Worm (Caenorhabditis elegans): ENCODE data around the gene F15H10.12.

The F15H10.12 gene

ce11 chrV:10361830-10362397 lies 48.0 kb downstream of the F15H10.12 start, which contains the start of gene cash-1 (continued):
- TF ChIP-seq hlh-30 (tag; optimal IDR thresholded peaks at IDR 0.05; ENCODE audit: insufficient read depth) = peak; percentile 93
- no peak for TF ChIP-seq aly-2 (tag; optimal IDR thresholded peaks at IDR 0.05)
- no peak for TF ChIP-seq attf-4 (tag; optimal IDR thresholded peaks at IDR 0.05)
- no peak for TF ChIP-seq set-16 (GFP tag; IDR thresholded peaks at IDR 0.05)
- no peak for TF ChIP-seq F44E2.7 (GFP tag; IDR thresholded peaks at IDR 0.05)
- TF ChIP-seq daf-12 (tag; optimal IDR thresholded peaks at IDR 0.05) = no peak
- TF ChIP-seq mdl-1 (tag; optimal IDR thresholded peaks at IDR 0.05) = peak in 1 of 2 experiments; percentile 82
- no peak for TF ChIP-seq duxl-1 (tag; optimal IDR thresholded peaks at IDR 0.05; ENCODE audit: poor library complexity)
- peak; percentile 80 for TF ChIP-seq dve-1 (tag; optimal IDR thresholded peaks at IDR 0.05; ENCODE audit: insufficient read depth)
- TF ChIP-seq spr-1 (tag; optimal IDR thresholded peaks at IDR 0.05) = no peak
- TF ChIP-seq dmd-6 (GFP tag; IDR thresholded peaks at IDR 0.05) = peak; percentile 56
- peak; percentile 20 for TF ChIP-seq unc-130 (GFP tag; optimal IDR thresholded peaks at IDR 0.05)
- TF ChIP-seq R02D3.7 (tag; optimal IDR thresholded peaks at IDR 0.05) = no peak
- peak; percentile 29 for TF ChIP-seq nhr-77 (tag; optimal IDR thresholded peaks at IDR 0.05)
- TF ChIP-seq hif-1 (tag; optimal IDR thresholded peaks at IDR 0.05) = peak in 1 of 2 experiments; percentile 63
- no peak for TF ChIP-seq mxl-2 (GFP tag; conservative IDR thresholded peaks at IDR 0.05)

DNA sequence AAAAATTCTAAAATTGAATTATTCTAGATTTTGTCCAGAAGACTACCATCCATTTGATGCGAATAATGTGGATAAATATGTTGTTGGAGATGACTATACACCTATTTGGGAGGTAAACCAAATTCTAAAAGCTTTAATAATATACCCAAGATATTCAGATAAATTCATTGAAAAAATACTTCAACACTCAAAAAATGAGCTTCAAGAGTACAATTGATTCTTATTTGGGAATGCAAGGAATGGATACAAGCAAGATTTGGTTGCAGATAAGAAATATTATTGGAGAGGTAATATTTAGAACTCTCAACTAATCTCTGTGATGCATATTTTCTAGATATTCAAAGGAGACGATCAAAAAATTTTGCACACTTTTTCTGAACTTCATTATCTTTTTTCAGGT lies 49.7 kb downstream of the F15H10.12 start:
- peak; percentile 96 for TF ChIP-seq aha-1 (tag)
- TF ChIP-seq ZK546.5 (tag; optimal IDR thresholded peaks at IDR 0.05) = no peak
